Worm (Caenorhabditis elegans): ENCODE data around the gene T16D1.1.

DNA sequence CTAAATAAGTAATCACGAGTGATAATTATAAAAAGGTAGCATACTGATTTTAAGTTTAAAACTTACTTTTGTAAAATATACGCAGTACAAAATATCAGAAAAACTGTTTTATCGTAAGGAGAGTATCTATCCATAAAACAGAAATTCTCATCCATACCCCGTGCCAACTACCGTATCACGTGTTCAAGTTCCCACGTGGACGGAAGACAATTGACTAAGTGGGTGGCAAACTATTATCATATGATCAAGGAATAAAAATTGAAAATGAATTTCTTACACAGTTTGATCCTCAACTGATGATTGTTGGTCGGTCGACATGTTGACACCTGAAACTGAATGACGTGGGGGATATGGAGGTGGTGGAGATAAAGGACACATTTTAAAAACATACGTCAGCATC lies 40.7 kb upstream of the T16D1.1 start, which contains the start of gene pmt-1:
- no peak for TF ChIP-seq flt-1 (GFP tag; IDR thresholded peaks at IDR 0.05)
- no peak for TF ChIP-seq ref-1 (GFP tag; conservative IDR thresholded peaks at IDR 0.05)
- no peak for TF ChIP-seq cog-1 (tag; optimal IDR thresholded peaks at IDR 0.05)
- no peak for TF ChIP-seq klf-2 (GFP tag; conservative IDR thresholded peaks at IDR 0.05)
- no peak for TF ChIP-seq ztf-23 (GFP tag; IDR thresholded peaks at IDR 0.05)
- TF ChIP-seq tab-1 (GFP tag; IDR thresholded peaks at IDR 0.05): no peak
- TF ChIP-seq ztf-29 (GFP tag; IDR thresholded peaks at IDR 0.05): no peak
- no peak for TF ChIP-seq med-1 (GFP tag; optimal IDR thresholded peaks at IDR 0.05; ENCODE audit: insufficient read depth)
- TF ChIP-seq T22C8.4 (GFP tag; IDR thresholded peaks at IDR 0.05): no peak

Data from whole organism, midembryonic.